Fruit fly (Drosophila melanogaster): ENCODE data around the gene Pdp1.

Pdp1 gene

dm6 chr3L:7876367-7876703, 9.2 kb upstream of the Pdp1 start (continued):
- TF ChIP-seq sens (GFP tag): peak; percentile 74
- no peak for TF ChIP-seq luna (GFP tag; optimal IDR thresholded peaks at IDR 0.05)
- TF ChIP-seq Aef1 (GFP tag; IDR thresholded peaks at IDR 0.05): no peak
- TF ChIP-seq CG15269 (tag; optimal IDR thresholded peaks at IDR 0.05): no peak
- no peak for TF ChIP-seq Hr78 (GFP tag; optimal IDR thresholded peaks at IDR 0.05)
- TF ChIP-seq toy (GFP tag; IDR thresholded peaks at IDR 0.05): no peak
- TF ChIP-seq p53 (GFP tag; optimal IDR thresholded peaks at IDR 0.05): peak; percentile 7
- TF ChIP-seq CG4820 (GFP tag; optimal IDR thresholded peaks at IDR 0.05): no peak
- TF ChIP-seq dm (GFP tag; optimal IDR thresholded peaks at IDR 0.05): no peak

dm6 chr3L:7875606-7876366, 8.6 kb upstream of the Pdp1 start:
- TF ChIP-seq amos (GFP tag; IDR thresholded peaks at IDR 0.05; ENCODE audit: partially characterized antibody): no peak
- TF ChIP-seq CG11398 (GFP tag; optimal IDR thresholded peaks at IDR 0.05): no peak
- TF ChIP-seq Ets65A (GFP tag): peak; percentile 16
- 0 out of 4 replicates have a peak, but pooled peaks have one; percentile 43 for TF ChIP-seq chinmo (GFP tag; IDR thresholded peaks at IDR 0.05; ENCODE audit: partially characterized antibody)
- peak; percentile 12 for TF ChIP-seq CG15011 (GFP tag; optimal IDR thresholded peaks at IDR 0.05)
- peak; percentile 50 for TF ChIP-seq Blimp-1 (GFP tag; optimal IDR thresholded peaks at IDR 0.05)
- no peak for TF ChIP-seq CG14667 (GFP tag; IDR thresholded peaks at IDR 0.05)
- TF ChIP-seq Hmx (GFP tag; optimal IDR thresholded peaks at IDR 0.05): peak; percentile 6
- TF ChIP-seq salm (tag; optimal IDR thresholded peaks at IDR 0.05): no peak
- TF ChIP-seq CG2120 (GFP tag; optimal IDR thresholded peaks at IDR 0.05): peak; percentile 63
- TF ChIP-seq CG16863 (GFP tag; optimal IDR thresholded peaks at IDR 0.05): peak; percentile 29
- TF ChIP-seq Dip2 (GFP tag; IDR thresholded peaks at IDR 0.05): no peak
- no peak for TF ChIP-seq Dp (GFP tag; optimal IDR thresholded peaks at IDR 0.05)
- no peak for TF ChIP-seq CG6791 (GFP tag; IDR thresholded peaks at IDR 0.05; ENCODE audit: partially characterized antibody)
- no peak for TF ChIP-seq CG3163 (GFP tag; optimal IDR thresholded peaks at IDR 0.05)
- no peak for TF ChIP-seq CG5953 (GFP tag; IDR thresholded peaks at IDR 0.05)
- peak; percentile 29 for TF ChIP-seq chn (GFP tag; optimal IDR thresholded peaks at IDR 0.05)
- no peak for TF ChIP-seq CG9817 (tag; optimal IDR thresholded peaks at IDR 0.05)
- peak; percentile 87 for TF ChIP-seq CG4360 (GFP tag; IDR thresholded peaks at IDR 0.05)
- peak; percentile 42 for TF ChIP-seq nerfin-1 (tag; optimal IDR thresholded peaks at IDR 0.05)
- no peak for TF ChIP-seq inv (GFP tag; IDR thresholded peaks at IDR 0.05; ENCODE audit: partially characterized antibody)
- TF ChIP-seq GATAe (GFP tag; conservative IDR thresholded peaks at IDR 0.05): no peak
- no peak for TF ChIP-seq tx (GFP tag; optimal IDR thresholded peaks at IDR 0.05)
- TF ChIP-seq yki (optimal IDR thresholded peaks at IDR 0.05): no peak
- no peak for TF ChIP-seq CG2202 (tag; optimal IDR thresholded peaks at IDR 0.05)
- peak; percentile 56; the same call in 1 of the 2 replicates for TF ChIP-seq CG10959 (GFP tag; IDR thresholded peaks at IDR 0.05)
- TF ChIP-seq Elba2 (GFP tag; optimal IDR thresholded peaks at IDR 0.05): no peak
- peak; percentile 22 for TF ChIP-seq Max (GFP tag; optimal IDR thresholded peaks at IDR 0.05)
- no peak for TF ChIP-seq CG11560 (tag; IDR thresholded peaks at IDR 0.05)
- no peak for TF ChIP-seq sna (GFP tag; IDR thresholded peaks at IDR 0.05; ENCODE audit: partially characterized antibody)
- TF ChIP-seq CG10274 (GFP tag; optimal IDR thresholded peaks at IDR 0.05): no peak
- TF ChIP-seq zfh1 (GFP tag; IDR thresholded peaks at IDR 0.05): 0 out of 3 replicates have a peak, but pooled peaks have one; percentile 52
- TF ChIP-seq TFAM (GFP tag; optimal IDR thresholded peaks at IDR 0.05): no peak
- TF ChIP-seq Tbp (GFP tag; optimal IDR thresholded peaks at IDR 0.05): no peak
- TF ChIP-seq cas (GFP tag; IDR thresholded peaks at IDR 0.05): no peak
- TF ChIP-seq nau (GFP tag; optimal IDR thresholded peaks at IDR 0.05): peak; percentile 34
- peak; percentile 61 for TF ChIP-seq CG15696 (tag; optimal IDR thresholded peaks at IDR 0.05)
- TF ChIP-seq cg (GFP tag; optimal IDR thresholded peaks at IDR 0.05): no peak
- TF ChIP-seq ap (GFP tag; IDR thresholded peaks at IDR 0.05): no peak
- peak; percentile 23 for TF ChIP-seq CG12942 (GFP tag; optimal IDR thresholded peaks at IDR 0.05)
